Fruit fly (Drosophila melanogaster) whole organism, embryonic: ENCODE measurements around the gene CG6753.

Source experiments
- Antp ChIP-seq: fragments of 200-800 bp; sonication (Bioruptor generic); optimal IDR thresholded peaks from 3 replicates; lab custom pipeline; 2016; ENCODE audit warnings: missing biosample characterization, missing genetic modification characterization
- Bgb ChIP-seq: fragments of 200-800 bp; sonication (Bioruptor generic); IDR thresholded peaks from 2 replicates; pipeline ENCODE4 v1.3.6; 2022; ENCODE audit warnings: missing biosample characterization, missing genetic modification characterization; ENCODE audit not compliant: partially characterized antibody
- CG10274 ChIP-seq: fragments of 200-800 bp; sonication (Bioruptor generic); optimal IDR thresholded peaks from 3 replicates; lab custom pipeline; 2017; ENCODE audit warnings: missing biosample characterization, mild to moderate bottlenecking, missing genetic modification characterization
- CG10959 ChIP-seq: fragments of 200-800 bp; sonication (Bioruptor generic); IDR thresholded peaks from 2 replicates; pipeline ENCODE4 v1.3.6; 2022; ENCODE audit warnings: missing biosample characterization, missing genetic modification characterization
- CG11560 ChIP-seq: fragments of 200-800 bp; sonication (Bioruptor generic); IDR thresholded peaks from 3 replicates; pipeline ENCODE4 v1.3.6; 2022; ENCODE audit warnings: missing biosample characterization, missing genetic modification characterization
- CG12104 ChIP-seq: fragments of 200-800 bp; sonication (Bioruptor generic); optimal IDR thresholded peaks from 3 replicates; lab custom pipeline; 2016; ENCODE audit warnings: missing biosample characterization, missing genetic modification characterization
- CG12659 ChIP-seq: fragments of 200-800 bp; sonication (Bioruptor generic); optimal IDR thresholded peaks from 3 replicates; lab custom pipeline; 2017; ENCODE audit warnings: mild to moderate bottlenecking, missing biosample characterization, missing genetic modification reagents, missing genetic modification characterization
- CG12942 ChIP-seq: fragments of 200-800 bp; sonication (Bioruptor generic); optimal IDR thresholded peaks from 3 replicates; lab custom pipeline; 2016; ENCODE audit warnings: missing biosample characterization, missing genetic modification characterization
- CG13894 ChIP-seq: fragments of 200-800 bp; sonication (Bioruptor generic); optimal IDR thresholded peaks from 3 replicates; lab custom pipeline; 2018; ENCODE audit warnings: missing biosample characterization, mild to moderate bottlenecking, missing genetic modification characterization, moderate library complexity
- CG15073 ChIP-seq: fragments of 200-800 bp; sonication (Bioruptor generic); optimal IDR thresholded peaks from 2 replicates; lab custom pipeline; 2016; ENCODE audit warnings: missing biosample characterization, missing genetic modification characterization
- CG1792 ChIP-seq: fragments of 200-800 bp; sonication (Bioruptor generic); optimal IDR thresholded peaks from 2 replicates; lab custom pipeline; 2016; ENCODE audit warnings: missing biosample characterization, missing genetic modification characterization
- CG18262 ChIP-seq: fragments of 200-800 bp; optimal IDR thresholded peaks from 3 replicates; lab custom pipeline; 2019; ENCODE audit warnings: missing biosample characterization, mild to moderate bottlenecking, missing genetic modification characterization, moderate library complexity
- CG18476 ChIP-seq: fragments of 200-800 bp; sonication (Bioruptor generic); optimal IDR thresholded peaks from 2 replicates; lab custom pipeline; 2016; ENCODE audit warnings: missing biosample characterization, mild to moderate bottlenecking, missing genetic modification characterization
- CG18619 ChIP-seq: fragments of 200-800 bp; sonication (Bioruptor generic); optimal IDR thresholded peaks from 3 replicates; lab custom pipeline; 2017; ENCODE audit warnings: missing biosample characterization, mild to moderate bottlenecking, missing genetic modification characterization
- CG31224 ChIP-seq: fragments of 200-800 bp; sonication (Bioruptor generic); IDR thresholded peaks from 2 replicates; pipeline ENCODE4 v1.3.6; 2022; ENCODE audit warnings: missing biosample characterization, missing genetic modification characterization
- CG32532 ChIP-seq: fragments of 200-800 bp; sonication (Bioruptor generic); IDR thresholded peaks from 2 replicates; pipeline ENCODE4 v1.3.6; 2022; ENCODE audit warnings: missing biosample characterization, missing genetic modification characterization
- CG3281 ChIP-seq: fragments of 200-800 bp; sonication (Bioruptor generic); optimal IDR thresholded peaks from 3 replicates; lab custom pipeline; 2017; ENCODE audit warnings: missing biosample characterization, mild to moderate bottlenecking, missing genetic modification characterization
- CG33213 ChIP-seq: fragments of 200-800 bp; sonication (Bioruptor generic); optimal IDR thresholded peaks from 3 replicates; lab custom pipeline; 2016; ENCODE audit warnings: missing biosample characterization, missing genetic modification characterization
- CG34224 ChIP-seq: fragments of 200-800 bp; sonication (Bioruptor generic); IDR thresholded peaks from 3 replicates; pipeline ENCODE4 v1.3.6; 2022; ENCODE audit warnings: missing biosample characterization, missing genetic modification characterization; ENCODE audit not compliant: partially characterized antibody
- CG5953 ChIP-seq: fragments of 200-800 bp; sonication (Bioruptor generic); IDR thresholded peaks from 2 replicates; pipeline ENCODE4 v1.3.6; 2022; ENCODE audit warnings: missing biosample characterization, missing genetic modification characterization
- CG6175 ChIP-seq: fragments of 200-800 bp; sonication (Bioruptor generic); IDR thresholded peaks from 3 replicates; pipeline ENCODE4 v1.3.6; 2022; ENCODE audit warnings: missing biosample characterization, missing genetic modification characterization
- CG6272 ChIP-seq: fragments of 200-800 bp; sonication (Bioruptor generic); IDR thresholded peaks from 2 replicates; pipeline ENCODE4 v1.3.6; 2022; ENCODE audit warnings: missing biosample characterization, missing genetic modification characterization
- CG6854 ChIP-seq: fragments of 200-800 bp; sonication (Bioruptor generic); optimal IDR thresholded peaks from 3 replicates; lab custom pipeline; 2017; ENCODE audit warnings: missing biosample characterization, mild to moderate bottlenecking, missing genetic modification characterization
- CG8290 ChIP-seq, 3 experiments: fragments of 200-800 bp; sonication (Bioruptor generic); optimal IDR thresholded peaks; 2 replicates each; lab custom pipeline; 2016 to 2019; ENCODE audit warnings: missing biosample characterization in 3 of 3, missing genetic modification characterization in 3 of 3, mild to moderate bottlenecking in 2 of 3, moderate library complexity in 1 of 3
- Hsf ChIP-seq: fragments of 200-800 bp; sonication (Bioruptor generic); optimal IDR thresholded peaks from 3 replicates; lab custom pipeline; 2016; ENCODE audit warnings: missing biosample characterization, missing genetic modification characterization
- MBD-R2 ChIP-seq: fragments of 200-800 bp; sonication (Bioruptor generic); IDR thresholded peaks from 2 replicates; pipeline ENCODE4 v1.3.6; 2022; ENCODE audit warnings: missing biosample characterization, missing genetic modification characterization
- MESR4 ChIP-seq: fragments of 200-800 bp; sonication (Bioruptor generic); optimal IDR thresholded peaks from 2 replicates; lab custom pipeline; 2018; ENCODE audit warnings: missing biosample characterization, mild to moderate bottlenecking, missing genetic modification characterization, moderate library complexity
- Ravus ChIP-seq: fragments of 200-800 bp; sonication (Bioruptor generic); IDR thresholded peaks from 2 replicates; pipeline ENCODE4 v1.3.6; 2022; ENCODE audit warnings: missing biosample characterization, missing genetic modification characterization
- Rx ChIP-seq: fragments of 200-800 bp; sonication (Bioruptor generic); IDR thresholded peaks from 2 replicates; pipeline ENCODE4 v1.3.6; 2022; ENCODE audit warnings: missing biosample characterization, missing genetic modification characterization
- Trl ChIP-seq, 3 experiments: fragments of >200 bp in 2 of 3; fragments of 200-800 bp in 1 of 3; sonication (Bioruptor generic) in 1 of 3; optimal IDR thresholded peaks; 2 replicates in 1 of 3; 3 replicates in 2 of 3; lab custom pipeline; 2016 to 2017; ENCODE audit warnings: missing biosample characterization in 1 of 3, missing genetic modification characterization in 1 of 3
- Xbp1 ChIP-seq: fragments of 200-800 bp; sonication (Bioruptor generic); optimal IDR thresholded peaks from 3 replicates; lab custom pipeline; 2016; ENCODE audit warnings: missing biosample characterization, mild to moderate bottlenecking, missing genetic modification characterization
- YL-1 ChIP-seq: fragments of 200-800 bp; sonication (Bioruptor generic); optimal IDR thresholded peaks from 3 replicates; lab custom pipeline; 2017; ENCODE audit warnings: missing biosample characterization, mild to moderate bottlenecking, missing genetic modification characterization
- ara ChIP-seq: fragments of 200-800 bp; sonication (Bioruptor generic); IDR thresholded peaks from 2 replicates; pipeline ENCODE4 v1.3.6; 2022; ENCODE audit warnings: missing biosample characterization, missing genetic modification characterization
- bigmax ChIP-seq: fragments of 200-800 bp; sonication (Bioruptor generic); optimal IDR thresholded peaks from 2 replicates; lab custom pipeline; 2018; ENCODE audit warnings: missing biosample characterization, mild to moderate bottlenecking, missing genetic modification characterization
- cas ChIP-seq: fragments of 200-800 bp; sonication (Bioruptor generic); IDR thresholded peaks from 2 replicates; pipeline ENCODE4 v1.3.6; 2022; ENCODE audit warnings: missing biosample characterization, missing genetic modification characterization
- chn ChIP-seq: fragments of 200-800 bp; sonication (Bioruptor generic); optimal IDR thresholded peaks from 2 replicates; lab custom pipeline; 2016; ENCODE audit warnings: missing biosample characterization, missing genetic modification characterization
- crol ChIP-seq: fragments of 200-800 bp; sonication (Bioruptor generic); IDR thresholded peaks from 2 replicates; pipeline ENCODE4 v1.3.6; 2022; ENCODE audit warnings: missing biosample characterization, missing genetic modification characterization
- dan ChIP-seq: fragments of 200-800 bp; sonication (Bioruptor generic); IDR thresholded peaks from 2 replicates; pipeline ENCODE4 v1.3.6; 2022; ENCODE audit warnings: missing biosample characterization, missing genetic modification characterization
- danr ChIP-seq: fragments of 200-800 bp; sonication (Bioruptor generic); IDR thresholded peaks from 2 replicates; pipeline ENCODE4 v1.3.6; 2022; ENCODE audit warnings: missing biosample characterization, missing genetic modification characterization
- dmrt99B ChIP-seq: fragments of 200-800 bp; sonication (Bioruptor generic); optimal IDR thresholded peaks from 2 replicates; lab custom pipeline; 2018; ENCODE audit warnings: missing biosample characterization, mild to moderate bottlenecking, missing genetic modification characterization, moderate library complexity
- esg ChIP-seq: fragments of 200-800 bp; sonication (Bioruptor generic); conservative IDR thresholded peaks from 2 replicates; pipeline ENCODE4 v1.3.6; 2022; ENCODE audit warnings: missing biosample characterization, missing genetic modification characterization
- jumu ChIP-seq: fragments of 200-800 bp; sonication (Bioruptor generic); optimal IDR thresholded peaks from 3 replicates; lab custom pipeline; 2016; ENCODE audit warnings: missing biosample characterization, missing genetic modification characterization
- otp ChIP-seq: fragments of 200-800 bp; sonication (Bioruptor generic); IDR thresholded peaks from 3 replicates; pipeline ENCODE4, ENCODE4 v1.3.6; 2022; ENCODE audit warnings: missing biosample characterization, missing genetic modification characterization
- sens ChIP-seq: fragments of 200-800 bp; sonication (Bioruptor generic); peaks from one replicate; lab custom pipeline; 2016; ENCODE audit warnings: missing biosample characterization, missing genetic modification characterization
- slbo ChIP-seq: fragments of 200-800 bp; sonication (Bioruptor generic); IDR thresholded peaks from 2 replicates; pipeline ENCODE4 v1.3.6; 2022; ENCODE audit warnings: missing biosample characterization, missing genetic modification characterization
- ssp ChIP-seq: fragments of 200-800 bp; sonication (Bioruptor generic); IDR thresholded peaks from 2 replicates; pipeline ENCODE4 v1.3.6; 2022; ENCODE audit warnings: missing biosample characterization, missing genetic modification characterization
- tna ChIP-seq: fragments of 200-800 bp; sonication (Bioruptor generic); IDR thresholded peaks from 2 replicates; pipeline ENCODE4 v1.3.6; 2022; ENCODE audit warnings: missing biosample characterization, missing genetic modification characterization; ENCODE audit not compliant: partially characterized antibody
- usp ChIP-seq: fragments of >200 bp; optimal IDR thresholded peaks from 2 replicates; lab custom pipeline; 2017; ENCODE audit warnings: missing biosample characterization, missing genetic modification characterization
- wdn ChIP-seq: fragments of 200-800 bp; sonication (Bioruptor generic); IDR thresholded peaks from 2 replicates; pipeline ENCODE4 v1.3.6; 2022; ENCODE audit warnings: missing biosample characterization, missing genetic modification characterization

CG6753 gene

dm6 chr3R:12653511-12654252, 11.4 kb upstream of the CG6753 start (continued):
- TF ChIP-seq CG1792 (GFP tag; lab: Kevin White, UChicago), result peak; percentile 17
- peak; percentile 50 for TF ChIP-seq Ravus (GFP tag; lab: Robert Waterston, UW)
- TF ChIP-seq CG11560 (tag; lab: Robert Waterston, UW), result peak; percentile 73
- no peak for TF ChIP-seq usp (GFP tag; lab: Kevin White, UChicago)
- TF ChIP-seq MESR4, result no peak
- peak; percentile 77 for TF ChIP-seq CG32532
- peak; percentile 80 for TF ChIP-seq jumu (GFP tag; lab: Kevin White, UChicago)
- peak; percentile 62 for TF ChIP-seq YL-1 (GFP tag; lab: Kevin White, UChicago)
- no peak for TF ChIP-seq crol (GFP tag; lab: Robert Waterston, UW)
- peak; percentile 64 for TF ChIP-seq CG33213 (GFP tag; lab: Kevin White, UChicago)
- TF ChIP-seq CG13894 (tag; lab: Kevin White, UChicago), result no peak
- TF ChIP-seq CG18476, result peak; percentile 32
- TF ChIP-seq CG5953, result peak; percentile 76
- TF ChIP-seq tna (GFP tag; lab: Robert Waterston, UW), result no peak
- TF ChIP-seq CG10959 (GFP tag; lab: Robert Waterston, UW), result peak; percentile 40; the same call in 1 of the 2 replicates
- peak; percentile 8; the same call in 1 of the 3 replicates for TF ChIP-seq CG6175 (GFP tag; lab: Robert Waterston, UW)
- TF ChIP-seq CG12104 (GFP tag; lab: Kevin White, UChicago), result peak; percentile 61
- peak; percentile 55 for TF ChIP-seq wdn (GFP tag; lab: Robert Waterston, UW)
- TF ChIP-seq danr (GFP tag; lab: Robert Waterston, UW), result peak; percentile 80
- TF ChIP-seq CG34224 (GFP tag; lab: Robert Waterston, UW), result peak; percentile 17; the same call in 1 of the 3 replicates
- TF ChIP-seq otp (GFP tag; lab: Robert Waterston, UW), result peak; percentile 36; the same call in 1 of the 3 replicates
- peak; percentile 89 for TF ChIP-seq Antp (GFP tag; lab: Kevin White, UChicago)
- TF ChIP-seq CG10274, result peak; percentile 56
- peak; percentile 82 for TF ChIP-seq CG18262
- peak; percentile 32 for TF ChIP-seq CG15073
- peak; percentile 83 for TF ChIP-seq CG12942
- TF ChIP-seq dmrt99B, result peak; percentile 94
- TF ChIP-seq bigmax (GFP tag; lab: Kevin White, UChicago), result no peak
- peak; percentile 93 for TF ChIP-seq sens (GFP tag; lab: Kevin White, UChicago)
- peak; percentile 82 for TF ChIP-seq CG18619
- TF ChIP-seq Xbp1 (GFP tag; lab: Kevin White, UChicago), result peak; percentile 81
- peak; percentile 70 for TF ChIP-seq CG31224
- TF ChIP-seq CG8290 (GFP tag; optimal IDR thresholded peaks at IDR 0.05; lab: Kevin White, UChicago), result no peak
- TF ChIP-seq CG8290 (tag; optimal IDR thresholded peaks at IDR 0.05; lab: Kevin White, UChicago), result peak in 1 of 2 experiments; percentile 76
- TF ChIP-seq CG6272 (GFP tag; lab: Robert Waterston, UW), result peak; percentile 71
- peak; percentile 89 for TF ChIP-seq esg (GFP tag; lab: Robert Waterston, UW)
- TF ChIP-seq Trl (optimal IDR thresholded peaks at IDR 0.05; lab: Kevin White, UChicago), result peak; percentile 21 to 56
- TF ChIP-seq Trl (GFP tag; optimal IDR thresholded peaks at IDR 0.05; lab: Kevin White, UChicago), result peak; percentile 67
- no peak for TF ChIP-seq dan (GFP tag; lab: Robert Waterston, UW)
- no peak for TF ChIP-seq Bgb (GFP tag; lab: Robert Waterston, UW)
- TF ChIP-seq Hsf (GFP tag; lab: Kevin White, UChicago), result peak; percentile 72
- peak; percentile 79 for TF ChIP-seq Rx (GFP tag; lab: Robert Waterston, UW)
- TF ChIP-seq cas (GFP tag; lab: Robert Waterston, UW), result no peak
- TF ChIP-seq ara, result peak; percentile 70
- peak; percentile 33; the same call in 1 of the 2 replicates for TF ChIP-seq MBD-R2 (GFP tag; lab: Robert Waterston, UW)
- TF ChIP-seq CG6854 (GFP tag; lab: Kevin White, UChicago), result peak; percentile 71
- TF ChIP-seq ssp (GFP tag; lab: Robert Waterston, UW), result peak; percentile 69
- peak; percentile 81 for TF ChIP-seq CG3281 (GFP tag; lab: Kevin White, UChicago)
- TF ChIP-seq chn (GFP tag; lab: Kevin White, UChicago), result peak; percentile 79
- peak; percentile 82 for TF ChIP-seq slbo (GFP tag; lab: Robert Waterston, UW)
- peak; percentile 90 for TF ChIP-seq CG12659 (GFP tag; lab: Kevin White, UChicago)
